Worm (Caenorhabditis elegans): ENCODE results near the gene nhr-66.

DNA sequence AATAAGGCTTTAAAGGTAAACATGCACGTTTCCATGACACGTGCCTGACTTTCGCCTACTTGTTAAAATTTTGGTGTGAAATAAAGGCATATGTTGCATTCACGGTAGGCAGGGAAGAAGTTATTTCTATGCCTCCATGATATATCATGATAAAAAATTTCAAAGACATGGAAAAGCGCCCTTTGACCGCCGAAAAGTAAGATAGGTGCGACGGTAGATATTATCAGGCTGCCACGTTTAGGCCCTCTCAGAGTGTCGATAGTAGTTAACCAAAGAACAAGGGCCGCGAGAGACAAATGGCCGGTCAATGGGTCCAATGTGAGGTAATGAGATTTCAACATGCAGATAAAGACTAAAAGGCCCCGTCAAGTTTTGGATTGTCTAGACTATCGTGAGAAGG, 6.8 kb upstream of the nhr-66 start:
- TF ChIP-seq pha-4 (tag; optimal IDR thresholded peaks at IDR 0.05) (no peak), snpc-4 (tag; optimal IDR thresholded peaks at IDR 0.05) (no peak), eor-1 (tag; optimal IDR thresholded peaks at IDR 0.05) (no peak), zag-1 (tag; optimal IDR thresholded peaks at IDR 0.05) (no peak), elt-3 (tag; optimal IDR thresholded peaks at IDR 0.05) (no peak), unc-62 (GFP tag; optimal IDR thresholded peaks at IDR 0.05) (no peak), fkh-10 (GFP tag; optimal IDR thresholded peaks at IDR 0.05) (no peak), ztf-4 (tag; optimal IDR thresholded peaks at IDR 0.05) (no peak)
